Fruit fly (Drosophila melanogaster): ENCODE data around the gene bap.

- TF ChIP-seq pnt (GFP tag; optimal IDR thresholded peaks at IDR 0.05) (no peak), br (optimal IDR thresholded peaks at IDR 0.05) (no peak), Ets65A (GFP tag) (no peak), Atf-2 (GFP tag; optimal IDR thresholded peaks at IDR 0.05) (no peak), CG5180 (GFP tag; optimal IDR thresholded peaks at IDR 0.05) (no peak), Hr51 (GFP tag; optimal IDR thresholded peaks at IDR 0.05) (no peak), Bteb2 (GFP tag; optimal IDR thresholded peaks at IDR 0.05) (no peak), CG1832 (GFP tag; optimal IDR thresholded peaks at IDR 0.05) (no peak), CG30403 (GFP tag; optimal IDR thresholded peaks at IDR 0.05) (no peak)
Measured at dm6 chr3R:21408823-21409222, 20.1 kb downstream of the bap start, which contains the start of gene CheB93b.
